Worm (Caenorhabditis elegans) whole organism, young adult: ENCODE measurements around the gene T24H10.5.

Source experiments
- B0019.2 ChIP-seq: fragments of 200-800 bp; sonication (Bioruptor generic); conservative IDR thresholded peaks from 2 replicates; pipeline ENCODE4 v1.3.6; 2022; ENCODE audit warnings: missing genetic modification reagents, missing genetic modification characterization, missing compliant biosample characterization
- F23B12.7 ChIP-seq: sonication (generic microtip); optimal IDR thresholded peaks from 2 replicates; lab custom pipeline; 2017; ENCODE audit warnings: missing genetic modification characterization, mild to moderate bottlenecking, missing compliant biosample characterization, antibody characterized with exemption, moderate library complexity; ENCODE audit not compliant: insufficient read depth
- F39B2.1 ChIP-seq: fragments of 200-800 bp; sonication (Bioruptor generic); IDR thresholded peaks from 2 replicates; pipeline ENCODE4 v1.3.6; 2022; ENCODE audit warnings: missing genetic modification reagents, missing genetic modification characterization, missing compliant biosample characterization
- F49E8.2 ChIP-seq: sonication (generic microtip); optimal IDR thresholded peaks from 3 replicates; lab custom pipeline; 2017; ENCODE audit warnings: missing genetic modification characterization, mild to moderate bottlenecking, missing compliant biosample characterization, antibody characterized with exemption, moderate library complexity; ENCODE audit not compliant: insufficient read depth
- F52B5.7 ChIP-seq: sonication (generic microtip); optimal IDR thresholded peaks from 2 replicates; lab custom pipeline; 2016; ENCODE audit warnings: mild to moderate bottlenecking, missing genetic modification characterization, missing compliant biosample characterization
- F57C9.4 ChIP-seq: sonication (generic microtip); optimal IDR thresholded peaks from 2 replicates; lab custom pipeline; 2017; ENCODE audit warnings: mild to moderate bottlenecking, missing genetic modification characterization, missing compliant biosample characterization
- T07F8.4 ChIP-seq: sonication (generic microtip); optimal IDR thresholded peaks from 2 replicates; lab custom pipeline; 2016; ENCODE audit warnings: mild to moderate bottlenecking, missing genetic modification characterization, moderate library complexity, missing compliant biosample characterization
- Y53G8AR.9 ChIP-seq: fragments of 200-800 bp; sonication (Bioruptor generic); conservative IDR thresholded peaks from 2 replicates; pipeline ENCODE4 v1.3.6; 2022; ENCODE audit warnings: missing genetic modification reagents, missing genetic modification characterization, missing compliant biosample characterization
- Y56A3A.18 ChIP-seq: fragments of 200-800 bp; sonication (Bioruptor generic); IDR thresholded peaks from 2 replicates; pipeline ENCODE4 v1.3.6; 2022; ENCODE audit warnings: missing genetic modification reagents, missing genetic modification characterization, missing compliant biosample characterization
- Y67H2A.10 ChIP-seq: fragments of 200-800 bp; sonication (Bioruptor generic); conservative IDR thresholded peaks from 2 replicates; pipeline ENCODE4 v1.3.6; 2022; ENCODE audit warnings: missing genetic modification reagents, missing genetic modification characterization, missing compliant biosample characterization
- Y79H2A.3 ChIP-seq: fragments of 200-800 bp; sonication (Bioruptor generic); conservative IDR thresholded peaks from 2 replicates; pipeline ENCODE4 v1.3.6; 2022; ENCODE audit warnings: missing genetic modification reagents, missing genetic modification characterization, missing compliant biosample characterization
- akir-1 ChIP-seq: fragments of 200-800 bp; sonication (Bioruptor generic); optimal IDR thresholded peaks from 2 replicates; lab custom pipeline; 2018; ENCODE audit warnings: mild to moderate bottlenecking, missing genetic modification characterization, moderate library complexity, missing compliant biosample characterization
- ama-1 ChIP-seq, 3 experiments: fragments of 150-350 bp in 1 of 3; sonication (generic microtip) in 2 of 3; optimal IDR thresholded peaks; 2 replicates each; lab custom pipeline; 2014 to 2018; ENCODE audit warnings: missing biosample characterization in 2 of 3, missing genetic modification characterization in 2 of 3, missing genetic modification reagents in 2 of 3
- aptf-3 ChIP-seq: fragments of 200-800 bp; sonication (Bioruptor generic); IDR thresholded peaks from 2 replicates; pipeline ENCODE4 v1.3.6; 2022; ENCODE audit warnings: missing genetic modification characterization, missing compliant biosample characterization
- athp-1 ChIP-seq: sonication (generic microtip); optimal IDR thresholded peaks from 2 replicates; lab custom pipeline; 2017; ENCODE audit warnings: mild to moderate bottlenecking, missing genetic modification characterization, missing compliant biosample characterization
- bed-2 ChIP-seq: fragments of 200-800 bp; sonication (Bioruptor generic); IDR thresholded peaks from 2 replicates; pipeline ENCODE4 v1.3.6; 2022; ENCODE audit warnings: missing genetic modification reagents, missing genetic modification characterization, missing compliant biosample characterization
- ccch-3 ChIP-seq: fragments of 200-800 bp; sonication (Bioruptor generic); optimal IDR thresholded peaks from 2 replicates; lab custom pipeline; 2018; ENCODE audit warnings: mild to moderate bottlenecking, missing genetic modification characterization, missing compliant biosample characterization
- cebp-2 ChIP-seq: fragments of 200-800 bp; sonication (Bioruptor generic); IDR thresholded peaks from 2 replicates; pipeline ENCODE4 v1.3.6; 2022; ENCODE audit warnings: missing genetic modification characterization, missing compliant biosample characterization
- ceh-27 ChIP-seq: fragments of 200-800 bp; sonication (Bioruptor generic); optimal IDR thresholded peaks from 2 replicates; lab custom pipeline; 2018; ENCODE audit warnings: mild to moderate bottlenecking, missing genetic modification characterization, moderate library complexity, missing compliant biosample characterization
- ceh-79 ChIP-seq: sonication (generic microtip); optimal IDR thresholded peaks from 2 replicates; lab custom pipeline; 2017; ENCODE audit warnings: mild to moderate bottlenecking, missing genetic modification characterization, missing compliant biosample characterization
- dox-1 ChIP-seq: fragments of 200-800 bp; sonication (Bioruptor generic); IDR thresholded peaks from 2 replicates; pipeline ENCODE4 v1.3.6; 2022; ENCODE audit warnings: missing genetic modification reagents, missing genetic modification characterization, missing compliant biosample characterization
- dpl-1 ChIP-seq: fragments of 150-350 bp; optimal IDR thresholded peaks from 2 replicates; lab custom pipeline; 2014; ENCODE audit warnings: missing biosample characterization, missing genetic modification reagents, missing genetic modification characterization
- efl-1 ChIP-seq: fragments of 150-350 bp; optimal IDR thresholded peaks from 2 replicates; lab custom pipeline; 2014; ENCODE audit warnings: missing biosample characterization, missing genetic modification reagents, missing genetic modification characterization
- egl-44 ChIP-seq: fragments of 200-800 bp; sonication (Bioruptor generic); IDR thresholded peaks from 2 replicates; pipeline ENCODE4 v1.3.6; 2022; ENCODE audit warnings: missing genetic modification reagents, missing genetic modification characterization, missing compliant biosample characterization
- ekl-4 ChIP-seq: fragments of 200-800 bp; sonication (Bioruptor generic); IDR thresholded peaks from 2 replicates; pipeline ENCODE4 v1.3.6; 2022; ENCODE audit warnings: missing genetic modification reagents, missing genetic modification characterization, missing compliant biosample characterization
- hrde-1 ChIP-seq: sonication (generic microtip); optimal IDR thresholded peaks from 2 replicates; lab custom pipeline; 2016; ENCODE audit warnings: missing genetic modification characterization, mild to moderate bottlenecking, missing compliant biosample characterization, moderate library complexity, missing genotype, missing genetic modification reagents, borderline replicate concordance
- let-607 ChIP-seq, 2 experiments: fragments of 200-800 bp in 1 of 2; sonication (Bioruptor generic) in 1 of 2; sonication (generic microtip) in 1 of 2; optimal IDR thresholded peaks; 2 replicates each; lab custom pipeline; 2016 to 2018; ENCODE audit warnings: mild to moderate bottlenecking in 2 of 2, missing compliant biosample characterization in 2 of 2, missing genetic modification characterization in 2 of 2, moderate library complexity in 2 of 2, missing genotype in 1 of 2
- lin-35 ChIP-seq, 3 experiments: fragments of 150-350 bp in 2 of 3; sonication (generic microtip) in 1 of 3; optimal IDR thresholded peaks; 2 replicates each; lab custom pipeline; 2014 to 2018; ENCODE audit warnings: missing biosample characterization in 3 of 3, missing genetic modification characterization in 3 of 3, missing genetic modification reagents in 3 of 3
- lsy-27 ChIP-seq: sonication (generic microtip); optimal IDR thresholded peaks from 2 replicates; lab custom pipeline; 2017; ENCODE audit warnings: missing genetic modification characterization, mild to moderate bottlenecking, missing compliant biosample characterization, antibody characterized with exemption, missing genotype, borderline replicate concordance; ENCODE audit not compliant: insufficient read depth
- madf-10 ChIP-seq: sonication (generic microtip); optimal IDR thresholded peaks from 2 replicates; lab custom pipeline; 2016; ENCODE audit warnings: mild to moderate bottlenecking, missing genetic modification characterization, missing compliant biosample characterization
- madf-3 ChIP-seq: fragments of 200-800 bp; sonication (Bioruptor generic); IDR thresholded peaks from 2 replicates; pipeline ENCODE4 v1.3.6; 2022; ENCODE audit warnings: missing genetic modification reagents, missing genetic modification characterization, missing compliant biosample characterization
- madf-6 ChIP-seq: fragments of 200-800 bp; sonication (Bioruptor generic); IDR thresholded peaks from 2 replicates; pipeline ENCODE4 v1.3.6; 2022; ENCODE audit warnings: missing genetic modification reagents, missing genetic modification characterization, missing compliant biosample characterization
- madf-8 ChIP-seq: fragments of 200-800 bp; sonication (Bioruptor generic); conservative IDR thresholded peaks from 2 replicates; pipeline ENCODE4 v1.3.6; 2022; ENCODE audit warnings: missing genetic modification reagents, missing genetic modification characterization, missing compliant biosample characterization
- mel-28 ChIP-seq: sonication (generic microtip); optimal IDR thresholded peaks from 2 replicates; lab custom pipeline; 2016; ENCODE audit warnings: borderline replicate concordance, mild to moderate bottlenecking, missing genetic modification characterization, missing compliant biosample characterization
- mes-4 ChIP-seq: sonication (generic microtip); optimal IDR thresholded peaks from 2 replicates; lab custom pipeline; 2016; ENCODE audit warnings: missing genotype, missing genetic modification characterization, missing compliant biosample characterization
- mxl-1 ChIP-seq: sonication (generic microtip); optimal IDR thresholded peaks from 2 replicates; lab custom pipeline; 2016; ENCODE audit warnings: missing genetic modification characterization, missing compliant biosample characterization
- nfya-1 ChIP-seq: sonication (generic microtip); optimal IDR thresholded peaks from 2 replicates; lab custom pipeline; 2017; ENCODE audit warnings: antibody characterized with exemption, missing compliant biosample characterization, missing genetic modification characterization, borderline replicate concordance; ENCODE audit not compliant: insufficient read depth
- nfyb-1 ChIP-seq: fragments of 200-800 bp; sonication (Bioruptor generic); IDR thresholded peaks from 2 replicates; pipeline ENCODE4 v1.3.6; 2022; ENCODE audit warnings: missing genetic modification reagents, missing genetic modification characterization, missing compliant biosample characterization
- nhr-27 ChIP-seq: fragments of 200-800 bp; sonication (Bioruptor generic); optimal IDR thresholded peaks from 2 replicates; lab custom pipeline; 2018; ENCODE audit warnings: mild to moderate bottlenecking, missing genetic modification characterization, moderate library complexity, missing compliant biosample characterization
- nhr-80 ChIP-seq: sonication (generic microtip); optimal IDR thresholded peaks from 2 replicates; lab custom pipeline; 2016; ENCODE audit warnings: missing genetic modification characterization, missing compliant biosample characterization
- nhr-90 ChIP-seq: sonication (generic microtip); optimal IDR thresholded peaks from 2 replicates; lab custom pipeline; 2016; ENCODE audit warnings: missing genotype, mild to moderate bottlenecking, missing genetic modification characterization, missing compliant biosample characterization
- repo-1 ChIP-seq: sonication (generic microtip); optimal IDR thresholded peaks from 2 replicates; lab custom pipeline; 2017; ENCODE audit warnings: mild to moderate bottlenecking, missing genetic modification characterization, missing compliant biosample characterization
- somi-1 ChIP-seq: fragments of 200-800 bp; sonication (Bioruptor generic); optimal IDR thresholded peaks from 2 replicates; lab custom pipeline; 2018; ENCODE audit warnings: mild to moderate bottlenecking, missing genetic modification characterization, missing compliant biosample characterization
- sptf-2 ChIP-seq: fragments of 200-800 bp; sonication (Bioruptor generic); optimal IDR thresholded peaks from 2 replicates; lab custom pipeline; 2018; ENCODE audit warnings: mild to moderate bottlenecking, missing genetic modification characterization, missing compliant biosample characterization
- unc-62 ChIP-seq: fragments of 150-350 bp; optimal IDR thresholded peaks from 2 replicates; lab custom pipeline; 2014; ENCODE audit warnings: missing biosample characterization, missing genetic modification reagents, missing genetic modification characterization
- xnd-1 ChIP-seq: sonication (generic microtip); optimal IDR thresholded peaks from 2 replicates; lab custom pipeline; 2016; ENCODE audit warnings: missing genotype, missing genetic modification reagents, missing genetic modification characterization, missing compliant biosample characterization
- zim-3 ChIP-seq: sonication (generic microtip); optimal IDR thresholded peaks from 2 replicates; lab custom pipeline; 2017; ENCODE audit warnings: mild to moderate bottlenecking, missing genetic modification characterization, moderate library complexity, missing compliant biosample characterization
- ztf-28 ChIP-seq: fragments of 200-800 bp; sonication (Bioruptor generic); IDR thresholded peaks from 2 replicates; pipeline ENCODE4 v1.3.6; 2022; ENCODE audit warnings: missing genetic modification reagents, missing genetic modification characterization, missing compliant biosample characterization

Gene T24H10.5

ce11 chrII:9099017-9099416 lies 1.9 kb upstream of the T24H10.5 start, which contains the start of gene T24H10.1 (continued):
- TF ChIP-seq hrde-1 (tag; lab: Kevin White, UChicago), result no peak
- no peak for TF ChIP-seq ccch-3 (GFP tag; lab: Kevin White, UChicago)
- no peak for TF ChIP-seq ztf-28
- TF ChIP-seq madf-6, result peak; percentile 69
- TF ChIP-seq B0019.2 (GFP tag; lab: Robert Waterston, UW), result no peak
- TF ChIP-seq efl-1 (GFP tag; lab: Kevin White, UChicago), result peak; percentile 51
- 0 out of 2 replicates have a peak, but pooled peaks have one; percentile 39 for TF ChIP-seq madf-3
- no peak for TF ChIP-seq aptf-3
- TF ChIP-seq nfyb-1 (GFP tag; lab: Robert Waterston, UW), result peak; percentile 64; the same call in 1 of the 2 replicates
- TF ChIP-seq bed-2 (GFP tag; lab: Robert Waterston, UW), result no peak
- no peak for TF ChIP-seq nhr-90
- no peak for TF ChIP-seq nhr-27
- TF ChIP-seq lin-35 (GFP tag; optimal IDR thresholded peaks at IDR 0.05; lab: Kevin White, UChicago), result peak in 1 of 3 experiments; percentile 67
- no peak for TF ChIP-seq mel-28 (tag; lab: Kevin White, UChicago)
- TF ChIP-seq repo-1 (tag; lab: Kevin White, UChicago), result peak; percentile 20
- TF ChIP-seq Y79H2A.3 (GFP tag; lab: Robert Waterston, UW), result no peak
- TF ChIP-seq F52B5.7 (tag; lab: Kevin White, UChicago), result no peak
- no peak for TF ChIP-seq lsy-27 (tag; lab: Kevin White, UChicago)
- TF ChIP-seq cebp-2 (GFP tag; lab: Robert Waterston, UW), result no peak
- peak; percentile 80 for TF ChIP-seq ekl-4
- no peak for TF ChIP-seq athp-1 (tag; lab: Kevin White, UChicago)
- peak; percentile 48 for TF ChIP-seq dpl-1 (GFP tag; lab: Kevin White, UChicago)
- TF ChIP-seq F49E8.2 (tag; lab: Kevin White, UChicago), result no peak
- no peak for TF ChIP-seq mes-4
- no peak for TF ChIP-seq somi-1 (GFP tag; lab: Kevin White, UChicago)
- TF ChIP-seq ceh-27 (GFP tag; lab: Kevin White, UChicago), result peak; percentile 17
- TF ChIP-seq F57C9.4, result no peak
- TF ChIP-seq Y67H2A.10 (GFP tag; lab: Robert Waterston, UW), result no peak
- TF ChIP-seq F39B2.1, result no peak
- 0 out of 2 replicates have a peak, but pooled peaks have one; percentile 52 for TF ChIP-seq Y53G8AR.9 (GFP tag; lab: Robert Waterston, UW)
- TF ChIP-seq akir-1 (GFP tag; lab: Kevin White, UChicago), result no peak
- no peak for TF ChIP-seq zim-3 (tag; lab: Kevin White, UChicago)
- peak; percentile 78 for TF ChIP-seq dox-1 (GFP tag; lab: Robert Waterston, UW)
- no peak for TF ChIP-seq let-607 (tag; optimal IDR thresholded peaks at IDR 0.05; lab: Kevin White, UChicago)
- TF ChIP-seq madf-10, result no peak
- TF ChIP-seq ceh-79 (tag; lab: Kevin White, UChicago), result no peak
- TF ChIP-seq ama-1 (optimal IDR thresholded peaks at IDR 0.05; lab: Kevin White, UChicago), result no peak
- no peak for TF ChIP-seq ama-1 (GFP tag; optimal IDR thresholded peaks at IDR 0.05; lab: Kevin White, UChicago)
- no peak for TF ChIP-seq egl-44 (GFP tag; lab: Robert Waterston, UW)
- peak; percentile 13 for TF ChIP-seq F23B12.7
- TF ChIP-seq nfya-1 (tag; lab: Kevin White, UChicago), result no peak
- peak; percentile 26 for TF ChIP-seq nhr-80 (tag; lab: Kevin White, UChicago)
- no peak for TF ChIP-seq T07F8.4 (tag; lab: Kevin White, UChicago)
- no peak for TF ChIP-seq mxl-1 (tag; lab: Kevin White, UChicago)
- peak; percentile 41 for TF ChIP-seq xnd-1 (tag; lab: Kevin White, UChicago)
- 0 out of 2 replicates have a peak, but pooled peaks have one; percentile 16 for TF ChIP-seq madf-8 (GFP tag; lab: Robert Waterston, UW)
- TF ChIP-seq sptf-2 (GFP tag; lab: Kevin White, UChicago), result no peak
- TF ChIP-seq Y56A3A.18, result peak; percentile 61; the same call in 1 of the 2 replicates
- no peak for TF ChIP-seq unc-62
